Fruit fly (Drosophila melanogaster) whole organism, wandering third instar larva: ENCODE data around the gene CG31493.

Source experiments
- Abd-B ChIP-seq: fragments of >200 bp; optimal IDR thresholded peaks from 2 replicates; lab custom pipeline; 2017; ENCODE audit warnings: missing biosample characterization, missing genetic modification characterization
- CG32264 ChIP-seq: fragments of 200-800 bp; sonication (Bioruptor generic); optimal IDR thresholded peaks from 2 replicates; lab custom pipeline; 2016; ENCODE audit warnings: missing biosample characterization, missing genetic modification characterization
- CG9705 ChIP-seq: fragments of 200-800 bp; sonication (Bioruptor generic); optimal IDR thresholded peaks from 2 replicates; lab custom pipeline; 2018; ENCODE audit warnings: missing biosample characterization, mild to moderate bottlenecking, missing genetic modification characterization
- CrebA ChIP-seq: fragments of 200-800 bp; sonication (Bioruptor generic); optimal IDR thresholded peaks from 2 replicates; lab custom pipeline; 2016; ENCODE audit warnings: missing biosample characterization, mild to moderate bottlenecking, missing genetic modification characterization, borderline replicate concordance
- Dfd ChIP-seq: fragments of >200 bp; optimal IDR thresholded peaks from 2 replicates; lab custom pipeline; 2017; ENCODE audit warnings: missing biosample characterization, missing genetic modification characterization
- Dif ChIP-seq: fragments of 200-275, 200-300 bp; sonication (Bioruptor generic); optimal IDR thresholded peaks from 2 replicates; lab custom pipeline; 2018; ENCODE audit warnings: missing biosample characterization, missing genetic modification characterization; ENCODE audit not compliant: partially characterized antibody
- GATAd ChIP-seq: sonication (Bioruptor generic); optimal IDR thresholded peaks from 2 replicates; lab custom pipeline; 2016; ENCODE audit warnings: missing biosample characterization, missing genetic modification characterization
- HLH106 ChIP-seq: fragments of 200-800 bp; optimal IDR thresholded peaks from 3 replicates; lab custom pipeline; 2019; ENCODE audit warnings: missing biosample characterization, mild to moderate bottlenecking, missing genetic modification characterization, moderate library complexity
- Hnf4 ChIP-seq: fragments of 200-800 bp; sonication (Bioruptor generic); optimal IDR thresholded peaks from 2 replicates; lab custom pipeline; 2016; ENCODE audit warnings: missing biosample characterization, mild to moderate bottlenecking, missing genetic modification characterization
- Hr78 ChIP-seq: fragments of >200 bp; optimal IDR thresholded peaks from 2 replicates; lab custom pipeline; 2017; ENCODE audit warnings: missing biosample characterization, missing genetic modification characterization
- Hr83 ChIP-seq: fragments of 200-300 bp; sonication (Bioruptor generic); optimal IDR thresholded peaks from 2 replicates; lab custom pipeline; 2016; ENCODE audit warnings: missing biosample characterization, mild to moderate bottlenecking, missing genetic modification characterization, moderate library complexity; ENCODE audit not compliant: poor library complexity, severe bottlenecking
- Jra ChIP-seq: sonication (Bioruptor generic); optimal IDR thresholded peaks from 2 replicates; lab custom pipeline; 2016; ENCODE audit warnings: missing biosample characterization, missing genetic modification characterization
- Mio ChIP-seq: sonication (Bioruptor generic); optimal IDR thresholded peaks from 2 replicates; lab custom pipeline; 2016; ENCODE audit warnings: missing biosample characterization, missing genetic modification characterization
- Myc ChIP-seq: fragments of >200 bp; optimal IDR thresholded peaks from 2 replicates; lab custom pipeline; 2017
- N ChIP-seq: fragments of >200 bp; optimal IDR thresholded peaks from 2 replicates; lab custom pipeline; 2018; ENCODE audit warnings: missing biosample characterization, missing external identifiers, missing genetic modification characterization
- OdsH ChIP-seq: fragments of 200-800 bp; sonication (Bioruptor generic); optimal IDR thresholded peaks from 2 replicates; lab custom pipeline; 2016; ENCODE audit warnings: missing biosample characterization, mild to moderate bottlenecking, missing genetic modification characterization
- Rel ChIP-seq, 2 experiments: fragments of 200-800 bp; sonication (Bioruptor generic) in 1 of 2; optimal IDR thresholded peaks; 2 replicates in 1 of 2; 3 replicates in 1 of 2; lab custom pipeline; 2016 to 2019; ENCODE audit warnings: mild to moderate bottlenecking in 2 of 2, missing biosample characterization in 2 of 2, missing genetic modification characterization in 2 of 2, moderate library complexity in 1 of 2
- Sp1 ChIP-seq: fragments of 200-800 bp; sonication (Bioruptor generic); optimal IDR thresholded peaks from 3 replicates; lab custom pipeline; 2019; ENCODE audit warnings: missing biosample characterization, mild to moderate bottlenecking, missing genetic modification characterization, moderate library complexity
- Vsx2 ChIP-seq: fragments of 200-300, 225-300 bp; sonication (Bioruptor generic); optimal IDR thresholded peaks from 2 replicates; lab custom pipeline; 2018; ENCODE audit warnings: missing biosample characterization, missing genetic modification characterization; ENCODE audit not compliant: partially characterized antibody
- br ChIP-seq: fragments of 200-800 bp; sonication (Bioruptor generic); optimal IDR thresholded peaks from 2 replicates; lab custom pipeline; 2016; ENCODE audit warnings: missing biosample characterization, missing genetic modification characterization
- brk ChIP-seq: fragments of 200-800 bp; sonication (Bioruptor generic); optimal IDR thresholded peaks from 2 replicates; lab custom pipeline; 2016; ENCODE audit warnings: missing biosample characterization, mild to moderate bottlenecking, missing genetic modification characterization
- dl ChIP-seq, 2 experiments: fragments of 175-275, 200-275 bp in 1 of 2; fragments of 200-275 bp in 1 of 2; sonication (Bioruptor generic); optimal IDR thresholded peaks; lab custom pipeline; 2018; ENCODE audit warnings: mild to moderate bottlenecking in 2 of 2, missing biosample characterization in 2 of 2, missing genetic modification characterization in 2 of 2, moderate library complexity in 2 of 2; ENCODE audit not compliant: partially characterized antibody in 2 of 2, insufficient read depth in 1 of 2
- dmrt93B ChIP-seq: fragments of 200-800 bp; sonication (Bioruptor generic); optimal IDR thresholded peaks from 2 replicates; lab custom pipeline; 2018; ENCODE audit warnings: missing biosample characterization, mild to moderate bottlenecking, missing genetic modification characterization
- dsf ChIP-seq: sonication (Bioruptor generic); optimal IDR thresholded peaks from 2 replicates; lab custom pipeline; 2016; ENCODE audit warnings: missing biosample characterization, missing genetic modification characterization, borderline replicate concordance
- ey ChIP-seq: fragments of 200-800 bp; sonication (Bioruptor generic); optimal IDR thresholded peaks from 2 replicates; lab custom pipeline; 2016; ENCODE audit warnings: missing biosample characterization, missing genetic modification characterization
- foxo ChIP-seq, 2 experiments: fragments of 200-800 bp; sonication (Bioruptor generic); optimal IDR thresholded peaks; 2 replicates in 1 of 2; 3 replicates in 1 of 2; lab custom pipeline; 2016 to 2017; ENCODE audit warnings: missing biosample characterization in 2 of 2, missing genetic modification characterization in 2 of 2
- fru ChIP-seq: fragments of 200-800 bp; sonication (Bioruptor generic); optimal IDR thresholded peaks from 3 replicates; lab custom pipeline; 2016; ENCODE audit warnings: missing biosample characterization, mild to moderate bottlenecking, missing genetic modification characterization
- h ChIP-seq: fragments of 200-800 bp; sonication (Bioruptor generic); optimal IDR thresholded peaks from 3 replicates; lab custom pipeline; 2016; ENCODE audit warnings: missing biosample characterization, mild to moderate bottlenecking, missing genetic modification characterization
- jim ChIP-seq: fragments of 175-275, 200-325 bp; sonication (Bioruptor generic); optimal IDR thresholded peaks from 2 replicates; lab custom pipeline; 2016; ENCODE audit warnings: missing biosample characterization, mild to moderate bottlenecking, missing genetic modification characterization
- lola ChIP-seq: fragments of >200 bp; optimal IDR thresholded peaks from 2 replicates; lab custom pipeline; 2017; ENCODE audit warnings: missing biosample characterization, missing genetic modification characterization
- pan ChIP-seq: fragments of >200 bp; optimal IDR thresholded peaks from 2 replicates; lab custom pipeline; 2017
- psq ChIP-seq: fragments of 200-800 bp; sonication (Bioruptor generic); optimal IDR thresholded peaks from 3 replicates; lab custom pipeline; 2017; ENCODE audit warnings: missing biosample characterization, mild to moderate bottlenecking, missing genetic modification characterization, moderate library complexity
- rgr ChIP-seq: fragments of 200-800 bp; sonication (Bioruptor generic); optimal IDR thresholded peaks from 3 replicates; lab custom pipeline; 2016; ENCODE audit warnings: missing biosample characterization, mild to moderate bottlenecking, missing genetic modification characterization
- sage ChIP-seq: fragments of 200-800 bp; sonication (Bioruptor generic); optimal IDR thresholded peaks from 2 replicates; lab custom pipeline; 2016; ENCODE audit warnings: missing biosample characterization, mild to moderate bottlenecking, missing genetic modification characterization
- sv ChIP-seq: fragments of 200-800 bp; sonication (Bioruptor generic); optimal IDR thresholded peaks from 3 replicates; lab custom pipeline; 2016; ENCODE audit warnings: missing biosample characterization, missing genetic modification characterization
- tai ChIP-seq: sonication (Bioruptor generic); optimal IDR thresholded peaks from 2 replicates; lab custom pipeline; 2016; ENCODE audit warnings: missing biosample characterization, missing genetic modification characterization
- usp ChIP-seq: fragments of >200 bp; optimal IDR thresholded peaks from 2 replicates; lab custom pipeline; 2017; ENCODE audit warnings: missing biosample characterization, missing genetic modification characterization
- woc ChIP-seq: sonication (Bioruptor generic); optimal IDR thresholded peaks from 2 replicates; lab custom pipeline; 2016; ENCODE audit warnings: missing biosample characterization, mild to moderate bottlenecking, missing genetic modification characterization

CG31493 gene

DNA sequence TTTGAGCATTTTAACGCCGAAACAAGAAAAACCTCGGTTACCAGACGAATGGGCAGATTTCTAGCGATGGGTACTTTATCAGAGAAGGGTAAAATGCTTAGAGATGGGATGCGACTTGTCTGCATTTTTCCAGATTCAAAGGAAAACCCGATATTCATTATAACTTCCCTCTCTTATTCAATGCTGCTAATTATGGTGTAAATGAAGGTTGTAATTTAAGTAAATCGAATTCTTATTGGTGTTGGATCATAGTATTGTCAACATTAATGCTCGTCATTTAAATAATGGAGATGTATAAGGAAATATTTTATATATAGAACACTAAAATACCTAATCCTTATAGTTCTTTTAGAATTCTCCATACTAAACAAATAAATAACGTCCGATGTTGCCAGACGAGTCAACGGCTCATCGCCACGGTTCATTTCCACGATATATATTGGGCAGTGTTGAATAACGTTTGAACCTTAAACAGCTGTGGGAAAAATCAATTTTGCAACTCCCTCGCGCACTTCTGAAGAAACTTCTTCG, 7.2 kb upstream of the CG31493 start, which contains the start of the genes Alh and CG10098 (continued):
- TF ChIP-seq Sp1, result peak; percentile 81
- TF ChIP-seq OdsH, result peak; percentile 76
- peak; percentile 21 for TF ChIP-seq Mio (GFP tag; lab: Kevin White, UChicago)
- TF ChIP-seq Hnf4, result peak; percentile 89
- no peak for TF ChIP-seq CrebA (GFP tag; lab: Kevin White, UChicago)
- TF ChIP-seq dl (GFP tag; optimal IDR thresholded peaks at IDR 0.05; lab: Kevin White, UChicago; ENCODE audit: insufficient read depth in 1 of 2, partially characterized antibody in 2 of 2), result no peak
- TF ChIP-seq Vsx2 (GFP tag; lab: Kevin White, UChicago), result no peak

DNA sequence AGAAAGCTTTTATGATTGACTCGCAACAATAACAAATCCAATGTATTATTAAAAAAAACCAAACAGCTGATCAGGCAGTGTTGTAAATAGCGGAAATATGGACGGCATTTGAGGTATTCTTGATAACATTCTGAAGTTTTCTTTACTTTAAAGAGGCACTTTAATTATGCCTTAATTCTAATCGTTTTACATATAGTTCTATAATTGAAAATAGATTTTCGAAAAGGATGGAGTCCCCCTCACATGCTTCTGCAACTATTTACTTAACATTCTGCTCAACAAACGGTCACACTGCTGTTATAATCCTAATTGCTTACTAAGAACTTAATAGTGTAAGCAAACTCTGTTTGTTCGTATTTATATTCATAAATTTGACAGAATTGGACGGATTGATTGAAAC, 3.4 kb upstream of the CG31493 start, which contains the start of gene CG10068:
CG10068 (minus strand) TSS at position 62 of the 400 bp plus-strand sequence.
- TF ChIP-seq sv (GFP tag; lab: Kevin White, UChicago), result peak; percentile 91
- peak; percentile 69 for TF ChIP-seq woc (GFP tag; lab: Kevin White, UChicago)
- TF ChIP-seq Hnf4, result peak; percentile 88
- TF ChIP-seq dl (GFP tag; optimal IDR thresholded peaks at IDR 0.05; lab: Kevin White, UChicago; ENCODE audit: insufficient read depth in 1 of 2, partially characterized antibody in 2 of 2), result no peak
- TF ChIP-seq fru (GFP tag; lab: Kevin White, UChicago), result peak; percentile 84
- TF ChIP-seq CG9705 (GFP tag; lab: Kevin White, UChicago), result peak; percentile 60
- peak; percentile 29 to 87 for TF ChIP-seq foxo (GFP tag; optimal IDR thresholded peaks at IDR 0.05; lab: Kevin White, UChicago)
- peak; percentile 69 for TF ChIP-seq psq (GFP tag; lab: Kevin White, UChicago)
- TF ChIP-seq Dfd (GFP tag; lab: Kevin White, UChicago), result no peak
- no peak for TF ChIP-seq Vsx2 (GFP tag; lab: Kevin White, UChicago)
- TF ChIP-seq GATAd (GFP tag; lab: Kevin White, UChicago), result no peak
- peak; percentile 70 for TF ChIP-seq CG32264 (GFP tag; lab: Kevin White, UChicago)
- TF ChIP-seq rgr (GFP tag; lab: Kevin White, UChicago), result peak; percentile 82
- no peak for TF ChIP-seq Abd-B (GFP tag; lab: Kevin White, UChicago)
- TF ChIP-seq sage (GFP tag; lab: Kevin White, UChicago), result peak; percentile 86
- TF ChIP-seq OdsH, result peak; percentile 82
- TF ChIP-seq tai (GFP tag; lab: Kevin White, UChicago), result peak; percentile 73
- TF ChIP-seq usp, result no peak
- no peak for TF ChIP-seq pan
- peak; percentile 77 for TF ChIP-seq dsf (GFP tag; lab: Kevin White, UChicago)
- TF ChIP-seq Mio (GFP tag; lab: Kevin White, UChicago), result no peak
- TF ChIP-seq Hr78 (GFP tag; lab: Kevin White, UChicago), result no peak
- TF ChIP-seq jim (GFP tag; lab: Kevin White, UChicago), result no peak
- TF ChIP-seq h, result peak; percentile 90
- no peak for TF ChIP-seq lola (GFP tag; lab: Kevin White, UChicago)
- peak; percentile 88 for TF ChIP-seq br
- TF ChIP-seq Myc (lab: Kevin White, UChicago), result peak; percentile 20
- peak; percentile 81 for TF ChIP-seq Hr83 (GFP tag; lab: Kevin White, UChicago)
- peak; percentile 82 for TF ChIP-seq HLH106 (tag; lab: Kevin White, UChicago)
- TF ChIP-seq Jra (GFP tag; lab: Kevin White, UChicago), result peak; percentile 87
- TF ChIP-seq Dif (GFP tag; lab: Kevin White, UChicago), result no peak
- TF ChIP-seq CrebA (GFP tag; lab: Kevin White, UChicago), result no peak
- TF ChIP-seq brk (GFP tag; lab: Kevin White, UChicago), result peak; percentile 80
- peak; percentile 82 for TF ChIP-seq Sp1
- TF ChIP-seq N (GFP tag; lab: Kevin White, UChicago), result no peak
- peak; percentile 42 for TF ChIP-seq dmrt93B (GFP tag; lab: Kevin White, UChicago)
- no peak for TF ChIP-seq Rel (GFP tag; optimal IDR thresholded peaks at IDR 0.05; lab: Kevin White, UChicago)
- peak; percentile 54 for TF ChIP-seq Rel (tag; optimal IDR thresholded peaks at IDR 0.05; lab: Kevin White, UChicago)
- TF ChIP-seq ey (GFP tag; lab: Kevin White, UChicago), result peak; percentile 81
